Worm (Caenorhabditis elegans): Measurements from ENCODE around the gene lmtr-3.

The lmtr-3 gene

ce11 chrV:11127197-11127596 is 3.2 kb downstream of the lmtr-3 start, which contains the start of gene jmjd-5:
jmjd-5 (plus strand) TSS chrV:11127497.
- TF ChIP-seq dao-5 (tag; optimal IDR thresholded peaks at IDR 0.05), result no peak
- TF ChIP-seq W03F9.2 (tag; optimal IDR thresholded peaks at IDR 0.05), result no peak
- no peak for TF ChIP-seq him-1 (tag; optimal IDR thresholded peaks at IDR 0.05)

ce11 chrV:11131801-11132200 is 7.8 kb downstream of the lmtr-3 start:
- TF ChIP-seq W03F9.2 (tag; optimal IDR thresholded peaks at IDR 0.05) (no peak), dao-5 (tag; optimal IDR thresholded peaks at IDR 0.05) (no peak), him-1 (tag; optimal IDR thresholded peaks at IDR 0.05) (no peak)

DNA sequence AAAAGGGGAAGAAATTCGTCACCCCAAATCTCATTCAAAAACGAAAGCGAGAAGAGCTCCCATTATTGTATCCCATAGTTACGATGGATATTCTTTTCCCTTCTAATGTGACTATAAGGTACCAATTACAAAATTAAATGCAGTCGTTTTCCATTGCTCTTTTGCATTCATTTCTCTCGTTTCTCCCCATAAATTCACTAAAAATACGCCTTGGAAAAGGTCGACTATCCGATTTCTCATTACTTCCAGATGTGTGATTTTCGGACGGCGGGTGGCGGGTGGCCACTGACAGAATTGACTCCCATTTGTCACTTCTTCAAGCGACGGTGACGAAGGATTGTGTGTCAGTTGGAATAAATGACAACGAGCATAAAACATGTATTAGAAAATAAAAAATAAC is 9.5 kb downstream of the lmtr-3 start:
- TF ChIP-seq dao-5 (tag; optimal IDR thresholded peaks at IDR 0.05) (no peak), W03F9.2 (tag; optimal IDR thresholded peaks at IDR 0.05) (no peak), him-1 (tag; optimal IDR thresholded peaks at IDR 0.05) (no peak)

- no peak for TF ChIP-seq him-1 (tag; optimal IDR thresholded peaks at IDR 0.05)
- no peak for TF ChIP-seq W03F9.2 (tag; optimal IDR thresholded peaks at IDR 0.05)
- TF ChIP-seq dao-5 (tag; optimal IDR thresholded peaks at IDR 0.05), result no peak
Measured at ce11 chrV:11134296-11134695, 10.3 kb downstream of the lmtr-3 start, which contains the start of gene glb-3. glb-3 (plus strand) TSS chrV:11134596.

DNA sequence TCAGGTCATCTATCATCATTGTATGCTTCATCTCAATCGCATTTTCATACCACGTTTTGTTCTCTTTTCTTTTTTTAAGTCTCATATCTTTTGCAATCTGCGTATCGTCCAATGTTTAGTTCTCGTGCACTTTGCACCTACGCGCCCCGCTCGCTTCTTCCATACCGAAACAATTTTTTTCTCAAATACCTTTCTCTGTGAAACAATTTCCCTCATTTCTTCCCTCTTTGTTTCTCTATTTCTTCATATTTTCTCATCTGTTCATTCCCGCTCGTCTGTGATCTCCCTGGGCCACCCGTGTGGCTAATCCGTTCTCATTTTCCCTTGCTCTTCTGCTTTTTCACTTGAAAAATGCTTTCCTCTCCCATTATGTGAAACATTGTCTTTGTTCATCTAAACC is 16.3 kb downstream of the lmtr-3 start:
- TF ChIP-seq him-1 (tag; optimal IDR thresholded peaks at IDR 0.05), result no peak
- no peak for TF ChIP-seq dao-5 (tag; optimal IDR thresholded peaks at IDR 0.05)
- no peak for TF ChIP-seq W03F9.2 (tag; optimal IDR thresholded peaks at IDR 0.05)

DNA sequence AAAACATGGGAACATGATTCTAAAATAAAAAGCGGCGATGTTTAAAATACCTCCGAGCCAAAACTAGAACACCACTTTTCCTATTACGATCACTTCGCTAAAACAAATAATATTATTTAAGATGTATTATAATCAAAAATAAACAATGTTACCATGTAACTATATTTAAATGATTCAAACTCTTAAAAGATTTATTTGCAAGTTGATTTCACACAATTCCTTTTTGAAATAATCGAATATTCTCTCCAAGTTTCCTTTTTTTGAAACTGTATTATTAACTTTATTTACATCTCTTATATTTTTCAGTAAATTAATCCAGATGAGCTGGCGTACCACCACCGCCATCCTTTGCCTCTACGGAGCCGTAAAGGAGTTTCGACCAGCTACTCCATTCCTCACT is 17.2 kb downstream of the lmtr-3 start, which contains the start of gene folt-1:
folt-1 (plus strand) TSS at position 301 of the 400 bp plus-strand sequence.
- TF ChIP-seq W03F9.2 (tag; optimal IDR thresholded peaks at IDR 0.05) (no peak), him-1 (tag; optimal IDR thresholded peaks at IDR 0.05) (no peak), dao-5 (tag; optimal IDR thresholded peaks at IDR 0.05) (no peak)

ce11 chrV:11144694-11145093 is 20.7 kb downstream of the lmtr-3 start, which contains the start of gene C06H2.7:
C06H2.7 (minus strand) TSS chrV:11144794.
- TF ChIP-seq dao-5 (tag; optimal IDR thresholded peaks at IDR 0.05) (no peak), W03F9.2 (tag; optimal IDR thresholded peaks at IDR 0.05) (no peak), him-1 (tag; optimal IDR thresholded peaks at IDR 0.05) (no peak)

ce11 chrV:11146958-11147779 is 23.2 kb downstream of the lmtr-3 start, which contains the start of the genes T19C4.24 and nlp-33:
T19C4.24 (minus strand) TSS chrV:11147008.
nlp-33 (plus strand) TSS chrV:11147346.
- TF ChIP-seq W03F9.2 (tag; optimal IDR thresholded peaks at IDR 0.05) (no peak), dao-5 (tag; optimal IDR thresholded peaks at IDR 0.05) (no peak), him-1 (tag; optimal IDR thresholded peaks at IDR 0.05) (no peak)

DNA sequence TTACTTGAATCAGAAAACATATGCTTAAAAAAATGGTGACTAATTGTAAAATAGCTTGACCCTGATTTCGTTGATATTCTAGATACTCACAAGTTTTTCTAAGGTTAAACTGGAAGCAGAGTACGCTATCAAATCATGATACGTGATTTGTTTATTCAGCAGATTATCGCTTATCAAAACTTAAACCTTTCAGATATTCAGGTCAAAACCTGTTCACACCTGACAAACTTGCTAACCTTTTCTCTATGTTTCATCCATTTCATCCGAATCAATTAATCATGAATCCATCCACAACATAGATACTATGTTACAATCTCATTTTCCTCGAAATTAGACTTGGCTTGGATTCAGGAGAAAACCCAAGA is 23.8 kb downstream of the lmtr-3 start:
- TF ChIP-seq him-1 (tag; optimal IDR thresholded peaks at IDR 0.05), result no peak
- no peak for TF ChIP-seq dao-5 (tag; optimal IDR thresholded peaks at IDR 0.05)
- TF ChIP-seq W03F9.2 (tag; optimal IDR thresholded peaks at IDR 0.05), result no peak

DNA sequence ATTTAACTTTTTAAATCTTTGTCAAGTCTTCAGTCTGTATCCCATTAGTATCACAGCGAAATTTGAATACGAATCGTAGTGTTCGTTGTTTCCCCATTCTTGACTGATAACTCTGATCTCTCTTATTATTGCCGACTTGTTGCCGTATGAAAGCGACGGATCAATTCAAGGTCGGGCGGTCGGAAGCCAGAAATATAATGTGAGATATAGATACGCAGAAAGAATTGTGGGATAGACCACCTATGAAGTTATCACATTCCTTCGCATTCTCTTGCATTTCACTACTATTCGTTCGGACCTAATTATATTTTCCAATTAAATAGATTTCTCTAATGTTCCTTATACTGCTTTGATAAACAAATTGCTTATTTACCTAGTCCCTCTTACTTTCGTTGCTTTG is 25.0 kb downstream of the lmtr-3 start:
- TF ChIP-seq him-1 (tag; optimal IDR thresholded peaks at IDR 0.05) (no peak), dao-5 (tag; optimal IDR thresholded peaks at IDR 0.05) (no peak), W03F9.2 (tag; optimal IDR thresholded peaks at IDR 0.05) (no peak)

DNA sequence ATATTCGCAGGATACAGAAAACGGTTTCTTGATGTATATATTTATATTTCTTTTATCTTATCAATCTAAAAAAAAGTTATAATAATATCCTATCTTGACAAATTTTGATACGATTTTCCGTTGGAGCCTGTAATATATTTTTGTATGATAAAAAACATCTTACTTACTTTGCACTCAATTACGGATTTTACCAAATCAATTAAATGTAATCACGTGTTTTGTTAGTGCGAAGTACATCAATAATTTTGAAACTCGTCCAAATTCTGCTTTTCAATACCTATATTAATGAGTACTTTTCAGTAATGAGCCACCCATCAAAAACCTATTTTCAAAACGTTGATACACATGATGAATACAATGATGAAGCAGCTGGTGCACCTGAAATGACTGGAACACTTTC is 25.4 kb downstream of the lmtr-3 start, which contains the start of gene T19C4.1:
T19C4.1 (plus strand) TSS at position 301 of the 400 bp plus-strand sequence.
- no peak for TF ChIP-seq W03F9.2 (tag; optimal IDR thresholded peaks at IDR 0.05)
- no peak for TF ChIP-seq him-1 (tag; optimal IDR thresholded peaks at IDR 0.05)
- TF ChIP-seq dao-5 (tag; optimal IDR thresholded peaks at IDR 0.05), result no peak

DNA sequence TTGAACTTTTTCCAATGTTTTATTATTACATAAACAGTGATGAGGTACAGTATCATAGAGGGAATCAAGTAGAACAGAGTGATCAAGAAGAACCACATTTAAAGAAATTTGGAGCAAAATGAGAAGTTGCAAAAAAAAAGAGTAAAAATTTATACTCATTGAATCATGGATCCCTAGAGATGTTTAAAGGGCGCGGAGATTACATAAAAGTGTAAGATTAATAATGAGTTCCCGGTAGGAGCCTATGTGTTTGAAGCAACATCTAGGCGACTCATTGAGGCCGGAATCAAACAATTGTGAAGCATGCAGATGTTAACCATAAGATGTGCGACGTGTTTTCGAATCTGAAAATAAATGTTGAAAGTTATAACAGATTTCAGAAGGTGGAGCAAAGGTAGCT is 28.3 kb downstream of the lmtr-3 start, which contains the start of gene srg-39:
srg-39 (minus strand) TSS at position 101 of the 400 bp plus-strand sequence.
- no peak for TF ChIP-seq dao-5 (tag; optimal IDR thresholded peaks at IDR 0.05)

ce11 chrV:11155553-11155952 is 31.6 kb downstream of the lmtr-3 start, which contains the start of gene srg-38:
srg-38 (minus strand) TSS chrV:11155653.
- no peak for TF ChIP-seq W03F9.2 (tag; optimal IDR thresholded peaks at IDR 0.05)
- TF ChIP-seq him-1 (tag; optimal IDR thresholded peaks at IDR 0.05), result no peak
- TF ChIP-seq dao-5 (tag; optimal IDR thresholded peaks at IDR 0.05), result no peak

ce11 chrV:11156589-11156988 is 32.6 kb downstream of the lmtr-3 start:
- TF ChIP-seq W03F9.2 (tag; optimal IDR thresholded peaks at IDR 0.05) (no peak), him-1 (tag; optimal IDR thresholded peaks at IDR 0.05) (no peak), dao-5 (tag; optimal IDR thresholded peaks at IDR 0.05) (no peak)

All from whole organism, L4/young adult.